Fruit fly (Drosophila melanogaster) whole organism, adult: ENCODE results near the gene CG33339.

ENCODE experiments used
- CG14711 ChIP-seq: fragments of 200-800 bp; sonication (Bioruptor generic); optimal IDR thresholded peaks from 2 replicates; lab custom pipeline; 2018; ENCODE audit warnings: missing biosample characterization, mild to moderate bottlenecking, missing genetic modification characterization, moderate library complexity
- CG1620 ChIP-seq: fragments of 200-800 bp; sonication (Bioruptor generic); optimal IDR thresholded peaks from 2 replicates; lab custom pipeline; 2016; ENCODE audit warnings: missing biosample characterization, missing genetic modification characterization
- CG7101 ChIP-seq: fragments of 200-800 bp; sonication (Bioruptor generic); optimal IDR thresholded peaks from 2 replicates; lab custom pipeline; 2018; ENCODE audit warnings: missing biosample characterization, mild to moderate bottlenecking, missing genetic modification characterization, moderate library complexity
- Clk ChIP-seq: fragments of 200-800 bp; sonication (Bioruptor generic); optimal IDR thresholded peaks from 2 replicates; lab custom pipeline; 2017; ENCODE audit warnings: missing biosample characterization, missing genetic modification characterization
- Crg-1 ChIP-seq: fragments of 200-800 bp; sonication (Bioruptor generic); optimal IDR thresholded peaks from 2 replicates; lab custom pipeline; 2016; ENCODE audit warnings: missing biosample characterization, missing genetic modification characterization
- Mnt ChIP-seq: fragments of 200-800 bp; sonication (Bioruptor generic); optimal IDR thresholded peaks from 2 replicates; lab custom pipeline; 2016; ENCODE audit warnings: missing biosample characterization, mild to moderate bottlenecking, missing genetic modification characterization
- cic ChIP-seq: fragments of 200-800 bp; sonication (Bioruptor generic); optimal IDR thresholded peaks from 2 replicates; lab custom pipeline; 2017; ENCODE audit warnings: missing biosample characterization, mild to moderate bottlenecking, missing genetic modification characterization, moderate library complexity

DNA sequence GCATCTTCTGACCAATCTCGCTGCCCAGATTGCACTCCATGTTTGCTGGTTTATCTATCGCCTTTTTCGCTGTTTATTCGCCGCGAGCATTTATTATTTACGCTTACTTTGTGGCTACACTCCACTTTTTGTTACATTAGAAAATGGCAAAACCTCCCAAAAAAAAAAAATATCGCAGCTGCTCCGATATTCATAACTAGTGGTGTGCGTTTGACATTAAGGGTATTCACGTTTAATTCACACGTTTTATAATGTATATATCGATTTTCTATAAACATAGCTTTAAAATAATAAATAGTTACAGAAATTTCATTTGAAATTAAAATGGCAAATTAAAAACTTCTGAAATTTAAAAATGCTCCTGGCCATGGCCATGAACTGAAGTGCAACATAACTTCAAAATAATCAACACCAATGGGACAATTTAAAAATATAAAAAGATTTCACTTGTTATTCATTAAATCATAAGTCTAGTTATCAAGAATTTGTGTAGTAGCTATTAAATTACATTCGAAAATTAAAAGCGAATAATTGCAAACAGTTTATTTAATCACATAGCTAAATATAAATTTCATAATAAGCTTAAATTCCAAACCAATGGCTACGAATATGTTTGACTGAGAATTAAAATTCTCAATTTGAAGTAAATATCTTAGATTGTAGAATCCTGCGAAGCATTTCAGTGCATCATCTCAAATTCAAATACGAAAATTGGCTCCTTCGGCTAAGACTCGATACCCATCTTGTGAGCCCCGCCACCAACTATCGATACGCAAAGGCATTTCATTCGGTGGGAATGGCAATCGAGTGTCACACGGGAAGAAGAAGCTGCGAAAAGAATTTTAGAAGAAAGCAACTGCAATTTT is 43.2 kb upstream of the CG33339 start, which contains the start of the genes Nab2 and BRWD3:
- TF ChIP-seq Crg-1 (GFP tag; lab: Kevin White, UChicago) (no peak), CG1620 (GFP tag; lab: Kevin White, UChicago) (peak; percentile 43), CG14711 (tag; lab: Kevin White, UChicago) (no peak), Mnt (GFP tag; lab: Kevin White, UChicago) (peak; percentile 20), CG7101 (tag; lab: Kevin White, UChicago) (peak; percentile 62), cic (GFP tag; lab: Kevin White, UChicago) (no peak), Clk (GFP tag; lab: Kevin White, UChicago) (no peak)
